Worm (Caenorhabditis elegans) whole organism, L1 larva: ENCODE data around the gene csn-6.

ENCODE experiments used
- C04F5.9 ChIP-seq: sonication (generic microtip); optimal IDR thresholded peaks from 2 replicates; lab custom pipeline; 2016; ENCODE audit warnings: missing genetic modification characterization, missing compliant biosample characterization
- C16A3.4 ChIP-seq: fragments of 150-350 bp; optimal IDR thresholded peaks from 2 replicates; lab custom pipeline; 2014; ENCODE audit warnings: missing biosample characterization, missing genetic modification characterization
- aha-1 ChIP-seq: fragments of 150-350 bp; optimal IDR thresholded peaks from 2 replicates; lab custom pipeline; 2014; ENCODE audit warnings: missing biosample characterization, missing genetic modification characterization
- blmp-1 ChIP-seq: fragments of 150-350 bp; optimal IDR thresholded peaks from 2 replicates; lab custom pipeline; 2014; ENCODE audit warnings: missing biosample characterization, missing genetic modification characterization
- efl-3 ChIP-seq: fragments of 200-800 bp; sonication (Bioruptor generic); optimal IDR thresholded peaks from 2 replicates; lab custom pipeline; 2018; ENCODE audit warnings: mild to moderate bottlenecking, missing genetic modification characterization, missing compliant biosample characterization
- elt-3 ChIP-seq, 6 experiments: fragments of 150-350 bp in 1 of 6; sonication (generic microtip); optimal IDR thresholded peaks; 2 replicates each; lab custom pipeline; 2017 to 2018; ENCODE audit warnings: missing biosample characterization in 6 of 6, missing genetic modification characterization in 6 of 6, inconsistent platforms in 1 of 6
- hlh-4 ChIP-seq: sonication (generic microtip); optimal IDR thresholded peaks from 2 replicates; lab custom pipeline; 2016; ENCODE audit warnings: mild to moderate bottlenecking, missing genetic modification characterization, missing compliant biosample characterization
- lin-14 ChIP-seq: fragments of 200-800 bp; sonication (Bioruptor generic); optimal IDR thresholded peaks from 2 replicates; lab custom pipeline; 2018; ENCODE audit warnings: mild to moderate bottlenecking, missing genetic modification characterization, moderate library complexity, missing compliant biosample characterization
- lir-3 ChIP-seq: sonication (generic microtip); optimal IDR thresholded peaks from 2 replicates; lab custom pipeline; 2016; ENCODE audit warnings: mild to moderate bottlenecking, missing genetic modification characterization, moderate library complexity, missing compliant biosample characterization; ENCODE audit not compliant: poor library complexity
- lsy-2 ChIP-seq, 2 experiments: fragments of 150-350 bp; optimal IDR thresholded peaks; 2 replicates each; lab custom pipeline; 2014; ENCODE audit warnings: missing biosample characterization in 2 of 2, missing genetic modification characterization in 2 of 2
- mep-1 ChIP-seq: fragments of 150-350 bp; optimal IDR thresholded peaks from 2 replicates; lab custom pipeline; 2014; ENCODE audit warnings: missing biosample characterization, missing genetic modification characterization
- nhr-237 ChIP-seq: fragments of 150-350 bp; optimal IDR thresholded peaks from 2 replicates; lab custom pipeline; 2014; ENCODE audit warnings: missing biosample characterization, missing genetic modification characterization
- nhr-71 ChIP-seq: sonication (generic microtip); optimal IDR thresholded peaks from 2 replicates; lab custom pipeline; 2016; ENCODE audit warnings: mild to moderate bottlenecking, missing genetic modification characterization, moderate library complexity, missing compliant biosample characterization
- pax-3 ChIP-seq: fragments of 200-800 bp; sonication (Bioruptor generic); optimal IDR thresholded peaks from 2 replicates; lab custom pipeline; 2018; ENCODE audit warnings: mild to moderate bottlenecking, missing genetic modification characterization, moderate library complexity, missing compliant biosample characterization
- xbp-1 ChIP-seq: sonication (generic microtip); optimal IDR thresholded peaks from 2 replicates; lab custom pipeline; 2016; ENCODE audit warnings: missing genetic modification characterization, missing compliant biosample characterization

The csn-6 gene

ce11 chrIV:13348592-13348991 lies 48.0 kb downstream of the csn-6 start, which contains the start of gene W02A2.12:
Gene W02A2.12 (minus strand): TSS chrIV:13348831.
- TF ChIP-seq lir-3 (tag; lab: Kevin White, UChicago): no peak
- no peak for TF ChIP-seq elt-3 (tag; optimal IDR thresholded peaks at IDR 0.05; lab: Kevin White, UChicago)
- no peak for TF ChIP-seq C04F5.9 (tag; lab: Kevin White, UChicago)
- TF ChIP-seq hlh-4 (tag; lab: Kevin White, UChicago): no peak
- TF ChIP-seq C16A3.4 (tag; lab: Kevin White, UChicago): no peak
- no peak for TF ChIP-seq lin-14
- TF ChIP-seq mep-1: no peak
- TF ChIP-seq xbp-1 (tag; lab: Kevin White, UChicago): no peak
- TF ChIP-seq nhr-71 (tag; lab: Kevin White, UChicago): no peak
- no peak for TF ChIP-seq lsy-2 (tag; optimal IDR thresholded peaks at IDR 0.05; lab: Kevin White, UChicago)
- no peak for TF ChIP-seq efl-3 (GFP tag; lab: Kevin White, UChicago)
- no peak for TF ChIP-seq pax-3 (tag; lab: Kevin White, UChicago)
- no peak for TF ChIP-seq blmp-1 (tag; lab: Kevin White, UChicago)
- TF ChIP-seq nhr-237 (tag; lab: Kevin White, UChicago): no peak
- no peak for TF ChIP-seq aha-1
